Worm (Caenorhabditis elegans): Measurements from ENCODE around the gene F09E5.12.
A peak's percentile ranks its signal among the peaks of the same experiment; 100 is the strongest.

The F09E5.12 gene

DNA sequence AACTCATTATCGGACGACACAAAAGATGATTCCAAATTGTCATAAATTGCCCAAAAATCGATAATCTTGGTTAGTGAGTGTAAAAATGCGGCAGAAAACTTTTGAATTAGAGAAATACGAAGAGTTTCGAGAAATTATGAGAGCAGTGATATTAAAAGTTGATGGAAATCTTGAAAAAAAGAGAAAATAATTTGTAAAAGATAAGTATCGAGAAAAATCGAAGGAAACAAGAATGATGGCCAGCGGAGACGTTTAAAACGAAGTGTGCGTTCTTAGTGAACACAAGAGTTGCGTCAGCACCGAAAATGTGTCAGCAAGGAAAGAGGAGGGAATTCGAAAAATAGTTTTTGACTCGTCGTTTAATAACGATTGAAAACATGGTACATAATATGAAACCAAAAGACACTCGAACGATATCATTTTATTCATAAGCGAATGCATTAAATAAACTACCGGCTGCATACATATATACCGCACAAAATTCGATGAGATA is 19.3 kb upstream of the F09E5.12 start, which contains the start of gene ndx-6 (continued):
- TF ChIP-seq Y75B8A.6 (GFP tag; IDR thresholded peaks at IDR 0.05) (no peak), zfp-3 (GFP tag; conservative IDR thresholded peaks at IDR 0.05) (peak; percentile 60; the same call in 1 of the 2 replicates), saeg-2 (GFP tag; IDR thresholded peaks at IDR 0.05) (no peak), ztf-7 (tag; optimal IDR thresholded peaks at IDR 0.05) (peak; percentile 43), madf-9 (GFP tag; conservative IDR thresholded peaks at IDR 0.05) (peak; percentile 35; the same call in 1 of the 2 replicates), nhr-28 (tag; optimal IDR thresholded peaks at IDR 0.05) (peak; percentile 49), jun-1 (tag; optimal IDR thresholded peaks at IDR 0.05) (peak; percentile 26), D1046.2 (GFP tag; IDR thresholded peaks at IDR 0.05) (no peak), mep-1 (tag; optimal IDR thresholded peaks at IDR 0.05) (peak; percentile 86), dmd-9 (GFP tag; IDR thresholded peaks at IDR 0.05) (0 out of 2 replicates have a peak, but pooled peaks have one; percentile 42), snpc-4 (tag; optimal IDR thresholded peaks at IDR 0.05) (no peak), hlh-30 (tag; optimal IDR thresholded peaks at IDR 0.05; ENCODE audit: insufficient read depth) (peak; percentile 66), spr-3 (GFP tag; optimal IDR thresholded peaks at IDR 0.05) (peak; percentile 18), lin-29 (GFP tag; IDR thresholded peaks at IDR 0.05) (0 out of 2 replicates have a peak, but pooled peaks have one; percentile 32), egl-27 (tag; optimal IDR thresholded peaks at IDR 0.05) (no peak), hif-1 (tag; optimal IDR thresholded peaks at IDR 0.05) (peak in 1 of 2 experiments; percentile 43), attf-4 (tag; optimal IDR thresholded peaks at IDR 0.05) (no peak), duxl-1 (tag; optimal IDR thresholded peaks at IDR 0.05; ENCODE audit: poor library complexity) (peak; percentile 51), T26A8.4 (GFP tag; IDR thresholded peaks at IDR 0.05) (peak; percentile 74), dmd-8 (GFP tag; IDR thresholded peaks at IDR 0.05) (no peak), nhr-25 (tag; optimal IDR thresholded peaks at IDR 0.05; ENCODE audit: borderline replicate concordance, insufficient read depth) (peak; percentile 76), egl-43 (GFP tag; IDR thresholded peaks at IDR 0.05) (peak; percentile 24; the same call in 1 of the 2 replicates), lsy-2 (tag; optimal IDR thresholded peaks at IDR 0.05) (peak; percentile 73 to 94), zag-1 (tag; optimal IDR thresholded peaks at IDR 0.05) (no peak), aha-1 (tag) (peak; percentile 42), mdl-1 (tag; optimal IDR thresholded peaks at IDR 0.05) (peak in 1 of 2 experiments; percentile 27), pha-4 (GFP tag; IDR thresholded peaks at IDR 0.05) (no peak; the same call in 1 of the 2 replicates), pha-4 (tag; optimal IDR thresholded peaks at IDR 0.05) (peak; percentile 64), nhr-6 (tag; optimal IDR thresholded peaks at IDR 0.05) (peak; percentile 61), lin-13 (GFP tag; optimal IDR thresholded peaks at IDR 0.05) (peak; percentile 64), dve-1 (tag; optimal IDR thresholded peaks at IDR 0.05; ENCODE audit: insufficient read depth) (peak; percentile 85), arid-1 (GFP tag; conservative IDR thresholded peaks at IDR 0.05) (peak; percentile 62; the same call in 1 of the 2 replicates), ctbp-1 (GFP tag; IDR thresholded peaks at IDR 0.05) (0 out of 2 replicates have a peak, but pooled peaks have one; percentile 23), Y105C5A.15 (GFP tag; IDR thresholded peaks at IDR 0.05) (no peak), nhr-77 (tag; optimal IDR thresholded peaks at IDR 0.05) (peak; percentile 88), ZK546.5 (tag; optimal IDR thresholded peaks at IDR 0.05) (no peak), daf-16 (GFP tag; optimal IDR thresholded peaks at IDR 0.05) (no peak), daf-16 (tag; optimal IDR thresholded peaks at IDR 0.05) (peak; percentile 47), unc-39 (tag; optimal IDR thresholded peaks at IDR 0.05) (no peak), unc-62 (GFP tag; optimal IDR thresholded peaks at IDR 0.05 in 1 of 2) (peak in 1 of 2 experiments; percentile 89), unc-62 (tag; optimal IDR thresholded peaks at IDR 0.05) (no peak), ceh-20 (GFP tag; IDR thresholded peaks at IDR 0.05) (peak; percentile 58; the same call in 1 of the 2 replicates), ZK337.2 (GFP tag; IDR thresholded peaks at IDR 0.05) (no peak)
